Worm (Caenorhabditis elegans) whole organism, L1 larva: ENCODE data around the gene nhr-96.
A peak's percentile ranks its signal among the peaks of the same experiment; 100 is the strongest.

Source experiments
- C04F5.9 ChIP-seq: sonication (generic microtip); optimal IDR thresholded peaks from 2 replicates; lab custom pipeline; 2016; ENCODE audit warnings: missing genetic modification characterization, missing compliant biosample characterization
- F16B12.6 ChIP-seq: fragments of 150-350 bp; optimal IDR thresholded peaks from 2 replicates; lab custom pipeline; 2014; ENCODE audit warnings: missing biosample characterization, missing genetic modification characterization
- Y116A8C.19 ChIP-seq: sonication (generic microtip); optimal IDR thresholded peaks from 2 replicates; lab custom pipeline; 2016; ENCODE audit warnings: missing compliant biosample characterization, missing genetic modification characterization, borderline replicate concordance
- aha-1 ChIP-seq: fragments of 150-350 bp; optimal IDR thresholded peaks from 2 replicates; lab custom pipeline; 2014; ENCODE audit warnings: missing biosample characterization, missing genetic modification characterization
- alr-1 ChIP-seq: fragments of 200-800 bp; sonication (Bioruptor generic); optimal IDR thresholded peaks from 2 replicates; lab custom pipeline; 2018; ENCODE audit warnings: borderline replicate concordance, mild to moderate bottlenecking, missing genetic modification characterization, missing compliant biosample characterization
- blmp-1 ChIP-seq: fragments of 150-350 bp; optimal IDR thresholded peaks from 2 replicates; lab custom pipeline; 2014; ENCODE audit warnings: missing biosample characterization, missing genetic modification characterization
- ceh-63 ChIP-seq: fragments of 200-800 bp; sonication (Bioruptor generic); optimal IDR thresholded peaks from 2 replicates; lab custom pipeline; 2018; ENCODE audit warnings: mild to moderate bottlenecking, missing genetic modification characterization, missing compliant biosample characterization
- dsc-1 ChIP-seq: sonication (generic microtip); optimal IDR thresholded peaks from 2 replicates; lab custom pipeline; 2016; ENCODE audit warnings: mild to moderate bottlenecking, missing genetic modification characterization, missing compliant biosample characterization
- efl-3 ChIP-seq: fragments of 200-800 bp; sonication (Bioruptor generic); optimal IDR thresholded peaks from 2 replicates; lab custom pipeline; 2018; ENCODE audit warnings: mild to moderate bottlenecking, missing genetic modification characterization, missing compliant biosample characterization
- egl-27 ChIP-seq, 2 experiments: fragments of 150-350 bp in 1 of 2; sonication (generic microtip); optimal IDR thresholded peaks; 3 replicates each; lab custom pipeline; 2017 to 2018; ENCODE audit warnings: missing biosample characterization in 2 of 2, missing genetic modification characterization in 2 of 2, missing genetic modification reagents in 2 of 2
- elt-2 ChIP-seq: sonication (generic microtip); optimal IDR thresholded peaks from 2 replicates; lab custom pipeline; 2016; ENCODE audit warnings: missing genetic modification characterization, mild to moderate bottlenecking, inconsistent platforms, missing compliant biosample characterization, missing genetic modification reagents
- ets-5 ChIP-seq: fragments of 200-800 bp; sonication (Bioruptor generic); IDR thresholded peaks from 2 replicates; pipeline ENCODE4 v1.3.6; 2022; ENCODE audit warnings: missing genetic modification characterization, missing compliant biosample characterization
- fkh-10 ChIP-seq: sonication (generic microtip); optimal IDR thresholded peaks from 2 replicates; lab custom pipeline; 2017; ENCODE audit warnings: missing biosample characterization, missing genetic modification reagents, missing genetic modification characterization
- fkh-4 ChIP-seq: sonication (generic microtip); optimal IDR thresholded peaks from 2 replicates; lab custom pipeline; 2016; ENCODE audit warnings: missing compliant biosample characterization, missing genetic modification characterization, borderline replicate concordance
- hpl-2 ChIP-seq: fragments of 150-350 bp; optimal IDR thresholded peaks from 2 replicates; lab custom pipeline; 2014; ENCODE audit warnings: missing biosample characterization, missing genetic modification reagents, missing genetic modification characterization
- irx-1 ChIP-seq: sonication (generic microtip); optimal IDR thresholded peaks from 2 replicates; lab custom pipeline; 2016; ENCODE audit warnings: missing genetic modification characterization, missing compliant biosample characterization
- isw-1 ChIP-seq: fragments of 200-800 bp; sonication (Bioruptor generic); IDR thresholded peaks from 2 replicates; pipeline ENCODE4 v1.3.6; 2022; ENCODE audit warnings: missing genetic modification characterization, missing compliant biosample characterization
- lin-35 ChIP-seq, 2 experiments: fragments of 150-350 bp; optimal IDR thresholded peaks; 2 replicates each; lab custom pipeline; 2014; ENCODE audit warnings: missing biosample characterization in 2 of 2, missing genetic modification characterization in 2 of 2, missing genetic modification reagents in 2 of 2
- lsy-2 ChIP-seq, 2 experiments: fragments of 150-350 bp; optimal IDR thresholded peaks; 2 replicates each; lab custom pipeline; 2014; ENCODE audit warnings: missing biosample characterization in 2 of 2, missing genetic modification characterization in 2 of 2
- mab-9 ChIP-seq: fragments of 200-800 bp; sonication (Bioruptor generic); IDR thresholded peaks from 2 replicates; pipeline ENCODE4 v1.3.6; 2022; ENCODE audit warnings: missing genetic modification reagents, missing genetic modification characterization, missing compliant biosample characterization
- nhr-20 ChIP-seq: sonication (generic microtip); optimal IDR thresholded peaks from 2 replicates; lab custom pipeline; 2016; ENCODE audit warnings: mild to moderate bottlenecking, missing genetic modification characterization, missing compliant biosample characterization
- nhr-237 ChIP-seq: fragments of 150-350 bp; optimal IDR thresholded peaks from 2 replicates; lab custom pipeline; 2014; ENCODE audit warnings: missing biosample characterization, missing genetic modification characterization
- nhr-47 ChIP-seq: sonication (generic microtip); optimal IDR thresholded peaks from 2 replicates; lab custom pipeline; 2016; ENCODE audit warnings: mild to moderate bottlenecking, missing genetic modification characterization, moderate library complexity, missing compliant biosample characterization
- nhr-71 ChIP-seq: sonication (generic microtip); optimal IDR thresholded peaks from 2 replicates; lab custom pipeline; 2016; ENCODE audit warnings: mild to moderate bottlenecking, missing genetic modification characterization, moderate library complexity, missing compliant biosample characterization
- nhr-76 ChIP-seq: sonication (generic microtip); optimal IDR thresholded peaks from 2 replicates; lab custom pipeline; 2017; ENCODE audit warnings: missing biosample characterization, missing genetic modification characterization
- nhr-85 ChIP-seq: sonication (generic microtip); peaks from one replicate; lab custom pipeline; 2016; ENCODE audit warnings: missing genetic modification characterization, inconsistent platforms, missing compliant biosample characterization
- nhr-90 ChIP-seq: sonication (generic microtip); optimal IDR thresholded peaks from 2 replicates; lab custom pipeline; 2016; ENCODE audit warnings: mild to moderate bottlenecking, missing genetic modification characterization, missing compliant biosample characterization; ENCODE audit not compliant: poor library complexity
- pqm-1 ChIP-seq: sonication (generic microtip); optimal IDR thresholded peaks from 3 replicates; lab custom pipeline; 2017; ENCODE audit warnings: missing biosample characterization, missing genetic modification characterization
- snpc-4 ChIP-seq: fragments of 150-350 bp; optimal IDR thresholded peaks from 2 replicates; lab custom pipeline; 2014; ENCODE audit warnings: missing biosample characterization, missing genetic modification characterization
- sox-4 ChIP-seq: sonication (generic microtip); optimal IDR thresholded peaks from 2 replicates; lab custom pipeline; 2016; ENCODE audit warnings: missing genetic modification characterization, missing compliant biosample characterization
- sptf-1 ChIP-seq: fragments of 150-350 bp; optimal IDR thresholded peaks from 2 replicates; lab custom pipeline; 2014; ENCODE audit warnings: missing biosample characterization, missing genetic modification characterization
- tlp-1 ChIP-seq: fragments of 150-350 bp; optimal IDR thresholded peaks from 2 replicates; lab custom pipeline; 2014; ENCODE audit warnings: missing biosample characterization, missing genetic modification characterization
- unc-130 ChIP-seq: fragments of 150-350 bp; optimal IDR thresholded peaks from 2 replicates; lab custom pipeline; 2017; ENCODE audit warnings: missing biosample characterization, missing genetic modification characterization, inconsistent platforms
- zip-4 ChIP-seq: fragments of 200-800 bp; sonication (Bioruptor generic); optimal IDR thresholded peaks from 2 replicates; lab custom pipeline; 2018; ENCODE audit warnings: mild to moderate bottlenecking, missing genetic modification characterization, moderate library complexity, missing compliant biosample characterization
- ztf-11 ChIP-seq, 2 experiments: sonication (generic microtip); optimal IDR thresholded peaks; 2 replicates each; lab custom pipeline; 2016 to 2017; ENCODE audit warnings: missing genetic modification characterization in 2 of 2, missing biosample characterization in 1 of 2, missing compliant biosample characterization in 1 of 2

nhr-96 gene

ce11 chrV:2200402-2200801 is 32.9 kb upstream of the nhr-96 start:
- TF ChIP-seq nhr-47 (tag; lab: Kevin White, UChicago), result no peak
- TF ChIP-seq C04F5.9 (tag; lab: Kevin White, UChicago), result no peak
- no peak for TF ChIP-seq nhr-90 (tag; lab: Kevin White, UChicago)
- no peak for TF ChIP-seq unc-130 (tag; lab: Kevin White, UChicago)
- no peak for TF ChIP-seq efl-3 (GFP tag; lab: Kevin White, UChicago)
- no peak for TF ChIP-seq blmp-1 (tag; lab: Kevin White, UChicago)
- no peak for TF ChIP-seq nhr-20 (tag; lab: Kevin White, UChicago)
- TF ChIP-seq fkh-10, result no peak
- no peak for TF ChIP-seq dsc-1 (tag; lab: Kevin White, UChicago)
- TF ChIP-seq egl-27 (tag; optimal IDR thresholded peaks at IDR 0.05; lab: Kevin White, UChicago), result no peak
- no peak for TF ChIP-seq nhr-237
- TF ChIP-seq lin-35 (GFP tag; optimal IDR thresholded peaks at IDR 0.05; lab: Kevin White, UChicago), result no peak
- no peak for TF ChIP-seq nhr-71 (tag; lab: Kevin White, UChicago)
- no peak for TF ChIP-seq isw-1
- no peak for TF ChIP-seq mab-9
- TF ChIP-seq irx-1 (tag; lab: Kevin White, UChicago), result no peak
- TF ChIP-seq, all 84 proteins: peak for 0

ce11 chrV:2201240-2201639 is 32.0 kb upstream of the nhr-96 start, which contains the start of gene cyp-32B1:
Gene cyp-32B1, minus strand, starts transcription at chrV:2201415.
- TF ChIP-seq ceh-63 (GFP tag; lab: Kevin White, UChicago) (no peak), elt-2 (tag; lab: Kevin White, UChicago) (peak; percentile 34), lin-35 (GFP tag; optimal IDR thresholded peaks at IDR 0.05; lab: Kevin White, UChicago) (peak in 1 of 2 experiments; percentile 5)

ce11 chrV:2204080-2204479 is 29.2 kb upstream of the nhr-96 start, which contains the start of gene cyp-33C12:
Gene cyp-33C12, minus strand, starts transcription at chrV:2204400.
- TF ChIP-seq snpc-4 (tag; lab: Kevin White, UChicago), result no peak
- TF ChIP-seq unc-130 (tag; lab: Kevin White, UChicago), result no peak
- TF ChIP-seq blmp-1 (tag; lab: Kevin White, UChicago), result no peak
- no peak for TF ChIP-seq aha-1 (tag; lab: Kevin White, UChicago)
- no peak for TF ChIP-seq nhr-90 (tag; lab: Kevin White, UChicago)
- TF ChIP-seq fkh-4 (tag; lab: Kevin White, UChicago), result peak; percentile 71
- no peak for TF ChIP-seq sptf-1
- peak; percentile 91 for TF ChIP-seq dsc-1 (tag; lab: Kevin White, UChicago)
- TF ChIP-seq, all 84 proteins: peak for 2

ce11 chrV:2206181-2206580 is 27.1 kb upstream of the nhr-96 start, which contains the start of gene srt-40:
Gene srt-40, minus strand, starts transcription at chrV:2206281.
- TF ChIP-seq pqm-1 (tag; lab: Kevin White, UChicago) (no peak), hpl-2 (GFP tag; lab: Kevin White, UChicago) (no peak), isw-1 (no peak), nhr-85 (tag; lab: Kevin White, UChicago) (no peak), fkh-4 (tag; lab: Kevin White, UChicago) (no peak), tlp-1 (tag; lab: Kevin White, UChicago) (no peak), zip-4 (GFP tag; lab: Kevin White, UChicago) (no peak), nhr-71 (tag; lab: Kevin White, UChicago) (no peak), sox-4 (tag; lab: Kevin White, UChicago) (no peak), alr-1 (no peak), lin-35 (GFP tag; optimal IDR thresholded peaks at IDR 0.05; lab: Kevin White, UChicago) (no peak), F16B12.6 (tag; lab: Kevin White, UChicago) (no peak), ztf-11 (tag; optimal IDR thresholded peaks at IDR 0.05; lab: Kevin White, UChicago) (no peak), nhr-76 (tag; lab: Kevin White, UChicago) (no peak), Y116A8C.19 (tag; lab: Kevin White, UChicago) (no peak), lsy-2 (tag; optimal IDR thresholded peaks at IDR 0.05; lab: Kevin White, UChicago) (no peak), C04F5.9 (tag; lab: Kevin White, UChicago) (no peak), ets-5 (GFP tag; lab: Robert Waterston, UW) (no peak)
